Worm (Caenorhabditis elegans): Measurements from ENCODE around the gene R10H10.4.

DNA sequence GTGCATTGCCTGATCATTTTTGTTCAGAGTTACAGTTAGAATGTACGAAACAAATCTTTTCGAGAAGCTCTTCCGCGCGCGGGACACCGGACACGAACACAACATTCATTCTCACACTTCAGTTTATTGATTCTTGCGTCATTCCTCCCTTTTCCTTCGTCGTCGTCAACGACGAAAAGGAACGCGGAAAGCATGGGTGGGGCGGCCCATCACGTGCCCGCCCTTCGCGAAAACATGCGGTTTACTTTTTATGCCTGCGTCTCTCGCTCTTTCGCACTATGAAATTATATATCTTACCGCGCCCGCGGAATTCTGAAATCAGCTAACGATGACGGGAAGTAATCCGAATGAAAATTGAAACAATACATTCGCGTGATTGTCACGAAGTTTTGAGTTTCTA is 14.1 kb downstream of the R10H10.4 start:
- TF ChIP-seq tbx-2 (tag; optimal IDR thresholded peaks at IDR 0.05) (peak; percentile 24), lin-11 (tag; optimal IDR thresholded peaks at IDR 0.05) (no peak), ztf-16 (tag; optimal IDR thresholded peaks at IDR 0.05) (no peak), ama-1 (optimal IDR thresholded peaks at IDR 0.05) (no peak), fkh-10 (GFP tag; optimal IDR thresholded peaks at IDR 0.05) (no peak)
